Worm (Caenorhabditis elegans) whole organism, late embryonic: Measurements from ENCODE around the gene lat-1.

Source experiments
- T23F11.4 ChIP-seq: fragments of 200-800 bp; sonication (Bioruptor generic); optimal IDR thresholded peaks from 2 replicates; lab custom pipeline; 2018; ENCODE audit warnings: mild to moderate bottlenecking, missing genetic modification characterization, missing compliant biosample characterization
- ahr-1 ChIP-seq: sonication (generic microtip); optimal IDR thresholded peaks from 2 replicates; lab custom pipeline; 2016; ENCODE audit warnings: missing genetic modification characterization, missing compliant biosample characterization
- ceh-14 ChIP-seq: sonication (generic microtip); optimal IDR thresholded peaks from 2 replicates; lab custom pipeline; 2016; ENCODE audit warnings: missing genotype, missing genetic modification characterization, missing compliant biosample characterization
- ceh-22 ChIP-seq: sonication (generic microtip); optimal IDR thresholded peaks from 2 replicates; lab custom pipeline; 2017; ENCODE audit warnings: missing biosample characterization, missing genetic modification characterization
- ceh-24 ChIP-seq: sonication (generic microtip); optimal IDR thresholded peaks from 2 replicates; lab custom pipeline; 2016; ENCODE audit warnings: mild to moderate bottlenecking, missing genetic modification characterization, missing compliant biosample characterization
- ceh-30 ChIP-seq: fragments of 150-350 bp; optimal IDR thresholded peaks from 2 replicates; lab custom pipeline; 2014; ENCODE audit warnings: missing biosample characterization, missing genetic modification characterization
- ceh-31 ChIP-seq: sonication (generic microtip); optimal IDR thresholded peaks from 2 replicates; lab custom pipeline; 2016; ENCODE audit warnings: missing genetic modification characterization, missing compliant biosample characterization
- ceh-48 ChIP-seq: sonication (generic microtip); optimal IDR thresholded peaks from 2 replicates; lab custom pipeline; 2016; ENCODE audit warnings: missing genetic modification characterization, inconsistent platforms, missing compliant biosample characterization
- ceh-6 ChIP-seq: fragments of 200-800 bp; sonication (Bioruptor generic); optimal IDR thresholded peaks from 2 replicates; lab custom pipeline; 2018; ENCODE audit warnings: mild to moderate bottlenecking, missing genetic modification characterization, missing compliant biosample characterization
- che-1 ChIP-seq: sonication (generic microtip); optimal IDR thresholded peaks from 2 replicates; lab custom pipeline; 2016; ENCODE audit warnings: mild to moderate bottlenecking, missing genetic modification characterization, missing compliant biosample characterization
- dmd-4 ChIP-seq: sonication (generic microtip); optimal IDR thresholded peaks from 2 replicates; lab custom pipeline; 2016; ENCODE audit warnings: borderline replicate concordance, missing genetic modification characterization, missing compliant biosample characterization
- elt-2 ChIP-seq: sonication (generic microtip); optimal IDR thresholded peaks from 2 replicates; lab custom pipeline; 2016; ENCODE audit warnings: missing genetic modification reagents, missing genetic modification characterization, missing compliant biosample characterization
- elt-4 ChIP-seq: sonication (generic microtip); optimal IDR thresholded peaks from 2 replicates; lab custom pipeline; 2016; ENCODE audit warnings: missing genetic modification characterization, missing compliant biosample characterization
- ets-4 ChIP-seq: sonication (generic microtip); optimal IDR thresholded peaks from 2 replicates; lab custom pipeline; 2016; ENCODE audit warnings: missing genetic modification characterization, missing compliant biosample characterization
- hlh-13 ChIP-seq: fragments of 200-800 bp; sonication (Bioruptor generic); optimal IDR thresholded peaks from 2 replicates; lab custom pipeline; 2018; ENCODE audit warnings: mild to moderate bottlenecking, missing genetic modification characterization, missing compliant biosample characterization
- hlh-15 ChIP-seq: sonication (generic microtip); optimal IDR thresholded peaks from 2 replicates; lab custom pipeline; 2016; ENCODE audit warnings: missing genetic modification characterization, missing compliant biosample characterization
- hlh-6 ChIP-seq: sonication (generic microtip); optimal IDR thresholded peaks from 2 replicates; lab custom pipeline; 2016; ENCODE audit warnings: missing genotype, missing genetic modification characterization, missing compliant biosample characterization
- lim-6 ChIP-seq: sonication (generic microtip); optimal IDR thresholded peaks from 2 replicates; lab custom pipeline; 2016; ENCODE audit warnings: missing genetic modification characterization, missing compliant biosample characterization
- lin-11 ChIP-seq: fragments of 200-800 bp; sonication (Bioruptor generic); optimal IDR thresholded peaks from 2 replicates; lab custom pipeline; 2018; ENCODE audit warnings: mild to moderate bottlenecking, missing genetic modification characterization, missing compliant biosample characterization
- mec-3 ChIP-seq: sonication (generic microtip); optimal IDR thresholded peaks from 2 replicates; lab custom pipeline; 2016; ENCODE audit warnings: borderline replicate concordance, missing genetic modification characterization, missing compliant biosample characterization
- nfya-1 ChIP-seq: sonication (generic microtip); optimal IDR thresholded peaks from 2 replicates; lab custom pipeline; 2017; ENCODE audit warnings: missing genetic modification characterization, mild to moderate bottlenecking, missing compliant biosample characterization, antibody characterized with exemption, moderate library complexity
- nhr-232 ChIP-seq: sonication (generic microtip); optimal IDR thresholded peaks from 2 replicates; lab custom pipeline; 2016; ENCODE audit warnings: missing genetic modification characterization, missing compliant biosample characterization
- odd-2 ChIP-seq: sonication (generic microtip); optimal IDR thresholded peaks from 2 replicates; lab custom pipeline; 2017; ENCODE audit warnings: antibody characterized with exemption, mild to moderate bottlenecking, missing genetic modification characterization, missing compliant biosample characterization
- pag-3 ChIP-seq: sonication (generic microtip); optimal IDR thresholded peaks from 2 replicates; lab custom pipeline; 2016; ENCODE audit warnings: missing compliant biosample characterization, missing genetic modification characterization, borderline replicate concordance
- pat-9 ChIP-seq: fragments of 200-800 bp; sonication (Bioruptor generic); optimal IDR thresholded peaks from 2 replicates; lab custom pipeline; 2018; ENCODE audit warnings: mild to moderate bottlenecking, missing genetic modification characterization, moderate library complexity, missing compliant biosample characterization
- pha-2 ChIP-seq: sonication (generic microtip); optimal IDR thresholded peaks from 2 replicates; lab custom pipeline; 2017; ENCODE audit warnings: mild to moderate bottlenecking, missing genetic modification characterization, missing compliant biosample characterization
- pqm-1 ChIP-seq: sonication (generic microtip); optimal IDR thresholded peaks from 2 replicates; lab custom pipeline; 2016; ENCODE audit warnings: missing genetic modification characterization, missing compliant biosample characterization
- rnt-1 ChIP-seq: sonication (generic microtip); optimal IDR thresholded peaks from 2 replicates; lab custom pipeline; 2016; ENCODE audit warnings: missing genetic modification characterization, missing compliant biosample characterization
- sdc-2 ChIP-seq: sonication (generic microtip); optimal IDR thresholded peaks from 2 replicates; lab custom pipeline; 2016; ENCODE audit warnings: missing genotype, missing genetic modification characterization, missing compliant biosample characterization
- sox-2 ChIP-seq: fragments of 200-800 bp; sonication (Bioruptor generic); IDR thresholded peaks from 2 replicates; pipeline ENCODE4 v1.3.6; 2022; ENCODE audit warnings: missing genetic modification reagents, missing genetic modification characterization, missing compliant biosample characterization
- sox-4 ChIP-seq: sonication (generic microtip); optimal IDR thresholded peaks from 2 replicates; lab custom pipeline; 2017; ENCODE audit warnings: mild to moderate bottlenecking, missing genetic modification characterization, inconsistent platforms, missing compliant biosample characterization
- syd-9 ChIP-seq: sonication (generic microtip); optimal IDR thresholded peaks from 2 replicates; lab custom pipeline; 2016; ENCODE audit warnings: mild to moderate bottlenecking, missing genetic modification characterization, moderate library complexity, missing compliant biosample characterization
- ttx-3 ChIP-seq: sonication (generic microtip); optimal IDR thresholded peaks from 2 replicates; lab custom pipeline; 2016; ENCODE audit warnings: missing genetic modification reagents, missing genetic modification characterization, missing compliant biosample characterization
- unc-55 ChIP-seq: sonication (generic microtip); optimal IDR thresholded peaks from 2 replicates; lab custom pipeline; 2017; ENCODE audit warnings: missing biosample characterization, missing genetic modification reagents, missing genetic modification characterization
- ztf-16 ChIP-seq: sonication (generic microtip); optimal IDR thresholded peaks from 2 replicates; lab custom pipeline; 2017; ENCODE audit warnings: missing genetic modification characterization, missing compliant biosample characterization

The lat-1 gene

ce11 chrII:8853960-8854359 lies 42.7 kb upstream of the lat-1 start:
- TF ChIP-seq ceh-14 (no peak), odd-2 (no peak), pha-2 (tag; lab: Kevin White, UChicago) (no peak), unc-55 (GFP tag; lab: Kevin White, UChicago) (no peak), syd-9 (no peak)

- no peak for TF ChIP-seq ztf-16
- no peak for TF ChIP-seq ets-4 (tag; lab: Kevin White, UChicago)
- TF ChIP-seq ceh-24 (tag; lab: Kevin White, UChicago) = no peak
- no peak for TF ChIP-seq ceh-6 (GFP tag; lab: Kevin White, UChicago)
- TF ChIP-seq mec-3 (tag; lab: Kevin White, UChicago) = no peak
- TF ChIP-seq lim-6 (tag; lab: Kevin White, UChicago) = no peak
Observed at ce11 chrII:8854874-8855273, 41.8 kb upstream of the lat-1 start.

DNA sequence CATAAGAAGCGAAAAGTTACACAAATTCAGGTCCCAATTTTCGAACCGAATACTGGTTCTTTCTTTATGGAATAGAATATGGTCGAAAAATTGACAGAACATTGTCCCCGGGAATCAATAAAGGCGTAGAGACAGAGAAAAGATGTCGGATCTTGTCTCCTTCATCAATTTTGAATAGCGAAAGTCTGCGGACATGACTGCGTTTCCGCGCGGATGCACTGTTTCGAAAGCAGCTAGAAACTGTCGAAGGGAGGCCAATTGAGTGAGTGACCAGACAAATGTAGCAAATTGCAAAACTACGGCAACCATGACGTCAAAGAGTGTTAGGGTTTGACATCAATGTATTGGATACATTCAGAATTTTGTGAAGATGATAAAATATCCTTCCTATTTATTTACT lies 40.1 kb upstream of the lat-1 start:
- TF ChIP-seq pat-9 (tag; lab: Kevin White, UChicago) (no peak), ceh-30 (tag; lab: Kevin White, UChicago) (no peak), T23F11.4 (GFP tag; lab: Kevin White, UChicago) (no peak), hlh-6 (no peak), sox-2 (no peak), lim-6 (tag; lab: Kevin White, UChicago) (no peak), sox-4 (tag; lab: Kevin White, UChicago) (no peak), rnt-1 (no peak), hlh-13 (no peak), pqm-1 (no peak), che-1 (no peak)

DNA sequence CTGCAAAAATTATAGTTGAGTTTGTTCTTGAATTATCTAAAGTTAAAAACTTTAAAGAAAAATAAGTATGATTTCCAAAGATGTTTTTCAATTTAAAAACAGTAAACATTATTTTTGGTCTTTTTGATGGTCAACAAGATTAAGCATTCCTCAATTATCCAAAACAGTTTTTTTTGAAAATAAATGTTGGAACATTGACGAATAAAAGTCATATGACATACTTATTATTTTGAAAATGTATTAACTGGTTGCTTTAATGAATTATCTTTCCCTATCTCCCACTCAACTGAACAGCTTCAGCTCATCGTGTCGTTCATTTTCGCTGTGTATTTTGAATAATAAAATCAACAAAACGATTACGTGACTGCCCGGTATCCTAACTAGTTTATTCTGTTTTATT lies 39.6 kb upstream of the lat-1 start:
- TF ChIP-seq syd-9 (no peak), ceh-6 (GFP tag; lab: Kevin White, UChicago) (no peak), lin-11 (no peak), elt-2 (tag; lab: Kevin White, UChicago) (no peak), ceh-22 (tag; lab: Kevin White, UChicago) (no peak), nhr-232 (tag; lab: Kevin White, UChicago) (no peak), elt-4 (no peak), odd-2 (no peak), hlh-6 (no peak), ceh-31 (no peak), ceh-48 (tag; lab: Kevin White, UChicago) (no peak), pag-3 (tag; lab: Kevin White, UChicago) (no peak)

ce11 chrII:8859596-8859995 lies 37.0 kb upstream of the lat-1 start, which contains the start of gene snb-6:
snb-6 (minus strand) TSS chrII:8859696.
- TF ChIP-seq lim-6 (tag; lab: Kevin White, UChicago) (no peak), ttx-3 (tag; lab: Kevin White, UChicago) (no peak)

ce11 chrII:8865078-8865477 lies 31.6 kb upstream of the lat-1 start, which contains the start of gene npr-20:
npr-20 (minus strand) TSS chrII:8865178.
- TF ChIP-seq nfya-1 (tag; lab: Kevin White, UChicago) = no peak
- TF ChIP-seq rnt-1 = no peak
- TF ChIP-seq dmd-4 (tag; lab: Kevin White, UChicago) = no peak
- TF ChIP-seq pat-9 (tag; lab: Kevin White, UChicago) = no peak
- TF ChIP-seq hlh-15 = no peak
- no peak for TF ChIP-seq pha-2 (tag; lab: Kevin White, UChicago)
- no peak for TF ChIP-seq ahr-1 (tag; lab: Kevin White, UChicago)
- no peak for TF ChIP-seq sdc-2 (tag; lab: Kevin White, UChicago)
